Worm (Caenorhabditis elegans): ENCODE results near the gene B0304.4.

B0304.4 gene

ce11 chrII:4565205-4565604, 42.2 kb upstream of the B0304.4 start:
- TF ChIP-seq hlh-30 (tag; optimal IDR thresholded peaks at IDR 0.05; ENCODE audit: insufficient read depth) (no peak), ZK337.2 (GFP tag; IDR thresholded peaks at IDR 0.05) (no peak), pha-4 (GFP tag; IDR thresholded peaks at IDR 0.05) (peak; percentile 57; the same call in 1 of the 2 replicates), pha-4 (tag; optimal IDR thresholded peaks at IDR 0.05) (no peak), T20F7.1 (GFP tag; optimal IDR thresholded peaks at IDR 0.05) (no peak), D1046.2 (GFP tag; IDR thresholded peaks at IDR 0.05) (peak; percentile 47; the same call in 1 of the 2 replicates), php-3 (GFP tag; IDR thresholded peaks at IDR 0.05) (0 out of 2 replicates have a peak, but pooled peaks have one; percentile 9), dmd-8 (GFP tag; IDR thresholded peaks at IDR 0.05) (peak; percentile 80), F26F4.8 (GFP tag; conservative IDR thresholded peaks at IDR 0.05) (peak; percentile 65), hmg-1.1 (GFP tag; IDR thresholded peaks at IDR 0.05) (0 out of 2 replicates have a peak, but pooled peaks have one; percentile 12), vab-7 (GFP tag; IDR thresholded peaks at IDR 0.05) (peak; percentile 45; the same call in 1 of the 2 replicates), arid-1 (GFP tag; conservative IDR thresholded peaks at IDR 0.05) (0 out of 2 replicates have a peak, but pooled peaks have one; percentile 12), snpc-1.2 (GFP tag; IDR thresholded peaks at IDR 0.05) (0 out of 2 replicates have a peak, but pooled peaks have one; percentile 9), ztf-11 (tag; optimal IDR thresholded peaks at IDR 0.05) (no peak), mes-2 (tag; optimal IDR thresholded peaks at IDR 0.05; ENCODE audit: poor library complexity, severe bottlenecking) (peak; percentile 6), nhr-111 (GFP tag; optimal IDR thresholded peaks at IDR 0.05) (peak; percentile 56), hlh-11 (tag; optimal IDR thresholded peaks at IDR 0.05) (peak; percentile 9), lim-7 (GFP tag; IDR thresholded peaks at IDR 0.05) (peak; percentile 75), dve-1 (tag; optimal IDR thresholded peaks at IDR 0.05; ENCODE audit: insufficient read depth) (peak; percentile 19), unc-130 (GFP tag; optimal IDR thresholded peaks at IDR 0.05) (no peak), tra-1 (GFP tag; IDR thresholded peaks at IDR 0.05) (peak; percentile 37; the same call in 1 of the 2 replicates), ceh-44 (GFP tag; IDR thresholded peaks at IDR 0.05) (peak; percentile 38; the same call in 1 of the 2 replicates), daf-16 (GFP tag; optimal IDR thresholded peaks at IDR 0.05) (peak in 1 of 2 experiments; percentile 13), daf-16 (tag; optimal IDR thresholded peaks at IDR 0.05) (peak; percentile 15), ceh-32 (tag; optimal IDR thresholded peaks at IDR 0.05; ENCODE audit: poor library complexity) (no peak), lin-15B (tag; optimal IDR thresholded peaks at IDR 0.05) (no peak), nhr-28 (tag; optimal IDR thresholded peaks at IDR 0.05) (no peak), ceh-28 (tag; optimal IDR thresholded peaks at IDR 0.05) (no peak), egl-43 (GFP tag; IDR thresholded peaks at IDR 0.05) (peak; percentile 58; the same call in 1 of the 2 replicates), nhr-10 (tag; optimal IDR thresholded peaks at IDR 0.05) (no peak), daf-19 (GFP tag; conservative IDR thresholded peaks at IDR 0.05) (0 out of 2 replicates have a peak, but pooled peaks have one; percentile 39)

- TF ChIP-seq aha-1 (tag) (no peak), nhr-25 (tag; optimal IDR thresholded peaks at IDR 0.05; ENCODE audit: borderline replicate concordance, insufficient read depth) (no peak), ceh-20 (GFP tag; IDR thresholded peaks at IDR 0.05) (no peak), unc-62 (GFP tag; optimal IDR thresholded peaks at IDR 0.05 in 1 of 2) (no peak), unc-62 (tag; optimal IDR thresholded peaks at IDR 0.05) (no peak), set-16 (GFP tag; IDR thresholded peaks at IDR 0.05) (no peak), nhr-42 (GFP tag; IDR thresholded peaks at IDR 0.05) (no peak), nhr-28 (tag; optimal IDR thresholded peaks at IDR 0.05) (peak; percentile 16), mep-1 (tag; optimal IDR thresholded peaks at IDR 0.05) (no peak)
Measured at ce11 chrII:4562503-4563000, 39.5 kb upstream of the B0304.4 start, which contains the start of gene dao-2. Gene dao-2, plus strand, starts transcription at chrII:4562950.

Data from whole organism, L4 larva.